Worm (Caenorhabditis elegans): ENCODE measurements around the gene F46G10.4.
A peak's percentile ranks its signal among the peaks of the same experiment; 100 is the strongest.

F46G10.4 gene

ce11 chrX:13337728-13338127 is 3.9 kb downstream of the F46G10.4 start, which contains the start of gene ptr-24:
TSS of gene ptr-24 (plus strand) at chrX:13338028.
- TF ChIP-seq bed-3 (GFP tag; optimal IDR thresholded peaks at IDR 0.05) (no peak), lin-32 (GFP tag; optimal IDR thresholded peaks at IDR 0.05) (no peak), ham-2 (GFP tag; optimal IDR thresholded peaks at IDR 0.05) (no peak), elt-3 (tag; optimal IDR thresholded peaks at IDR 0.05) (no peak), pha-4 (tag; optimal IDR thresholded peaks at IDR 0.05) (no peak), flh-1 (GFP tag; optimal IDR thresholded peaks at IDR 0.05) (no peak), ceh-43 (GFP tag; optimal IDR thresholded peaks at IDR 0.05) (no peak), blmp-1 (tag; optimal IDR thresholded peaks at IDR 0.05) (no peak), tbx-8 (GFP tag; optimal IDR thresholded peaks at IDR 0.05) (no peak), lsy-2 (tag; optimal IDR thresholded peaks at IDR 0.05) (no peak), M03D4.4 (tag; optimal IDR thresholded peaks at IDR 0.05) (no peak)

ce11 chrX:13339029-13339626 is 5.3 kb downstream of the F46G10.4 start:
- TF ChIP-seq unc-39 (tag; optimal IDR thresholded peaks at IDR 0.05) (no peak), unc-62 (GFP tag; optimal IDR thresholded peaks at IDR 0.05) (no peak), ztf-11 (tag; optimal IDR thresholded peaks at IDR 0.05) (no peak), ham-2 (GFP tag; optimal IDR thresholded peaks at IDR 0.05) (no peak), nhr-12 (tag; optimal IDR thresholded peaks at IDR 0.05) (no peak), M03D4.4 (tag; optimal IDR thresholded peaks at IDR 0.05) (no peak), lsy-2 (tag; optimal IDR thresholded peaks at IDR 0.05) (no peak), bed-3 (GFP tag; optimal IDR thresholded peaks at IDR 0.05) (no peak), lin-13 (tag; optimal IDR thresholded peaks at IDR 0.05) (no peak), nhr-28 (tag; optimal IDR thresholded peaks at IDR 0.05) (no peak), nhr-237 (tag; optimal IDR thresholded peaks at IDR 0.05) (no peak), elt-1 (tag; optimal IDR thresholded peaks at IDR 0.05; ENCODE audit: borderline replicate concordance, insufficient read depth) (no peak)

ce11 chrX:13340970-13341369 is 7.1 kb downstream of the F46G10.4 start:
- TF ChIP-seq hlh-1 (tag; optimal IDR thresholded peaks at IDR 0.05) (peak; percentile 48), ceh-39 (tag; optimal IDR thresholded peaks at IDR 0.05) (no peak), nhr-2 (tag; optimal IDR thresholded peaks at IDR 0.05) (no peak), unc-62 (GFP tag; optimal IDR thresholded peaks at IDR 0.05) (peak; percentile 6), unc-120 (tag; optimal IDR thresholded peaks at IDR 0.05; ENCODE audit: poor library complexity, severe bottlenecking) (peak; percentile 32)

- TF ChIP-seq ces-1 (GFP tag; optimal IDR thresholded peaks at IDR 0.05) (no peak), unc-120 (tag; optimal IDR thresholded peaks at IDR 0.05; ENCODE audit: poor library complexity, severe bottlenecking) (no peak), hlh-1 (tag; optimal IDR thresholded peaks at IDR 0.05) (no peak), mls-2 (tag; optimal IDR thresholded peaks at IDR 0.05) (no peak)
These were observed 8.0 kb downstream of the F46G10.4 start for ce11 chrX:13341853-13342252.

DNA sequence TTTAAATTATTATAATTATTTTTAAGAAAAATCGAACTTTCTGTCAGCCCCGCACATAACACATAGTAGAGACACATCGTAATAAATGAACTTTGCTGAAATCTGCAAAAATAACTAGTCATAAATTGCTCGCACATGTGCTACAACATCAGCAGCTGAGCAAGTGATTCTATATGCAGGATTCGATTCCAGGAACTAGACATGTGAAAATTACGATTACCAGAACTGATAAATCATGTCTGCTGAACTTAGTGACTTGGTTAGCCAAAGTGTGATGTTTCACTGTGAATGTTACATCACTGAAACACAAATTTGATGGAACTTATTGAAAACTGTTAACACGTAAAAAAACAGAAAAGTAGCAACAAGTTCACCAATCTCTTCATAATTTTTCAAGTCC is 13.4 kb downstream of the F46G10.4 start:
- no peak for TF ChIP-seq ham-2 (GFP tag; optimal IDR thresholded peaks at IDR 0.05)
- no peak for TF ChIP-seq nhr-2 (tag; optimal IDR thresholded peaks at IDR 0.05)
- TF ChIP-seq blmp-1 (tag; optimal IDR thresholded peaks at IDR 0.05), result no peak
- TF ChIP-seq nhr-12 (tag; optimal IDR thresholded peaks at IDR 0.05), result no peak

DNA sequence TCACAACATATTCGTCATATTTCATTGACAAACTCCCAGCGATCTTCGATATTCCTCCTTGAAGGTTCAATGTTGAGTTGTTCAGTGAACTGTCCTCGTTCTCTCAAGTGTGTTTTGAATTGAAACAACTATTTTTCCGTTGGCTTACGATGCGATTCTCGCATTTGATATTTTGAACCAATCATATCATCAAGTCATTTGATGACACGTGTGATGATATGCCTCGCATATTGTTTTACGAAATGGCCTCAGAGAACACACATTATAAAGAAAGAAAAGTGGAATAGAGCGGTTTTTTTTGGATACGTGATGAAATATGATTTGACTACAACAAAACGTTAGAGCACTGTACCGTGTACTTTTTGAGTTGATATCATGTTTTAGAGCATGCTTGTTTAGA is 14.6 kb downstream of the F46G10.4 start:
- TF ChIP-seq hlh-1 (tag; optimal IDR thresholded peaks at IDR 0.05) (no peak), flh-1 (GFP tag; optimal IDR thresholded peaks at IDR 0.05) (no peak), elt-1 (tag; optimal IDR thresholded peaks at IDR 0.05; ENCODE audit: borderline replicate concordance, insufficient read depth) (no peak), elt-3 (tag; optimal IDR thresholded peaks at IDR 0.05) (no peak), ham-2 (GFP tag; optimal IDR thresholded peaks at IDR 0.05) (no peak), nhr-2 (tag; optimal IDR thresholded peaks at IDR 0.05) (no peak), lin-32 (GFP tag; optimal IDR thresholded peaks at IDR 0.05) (no peak)

ce11 chrX:13349230-13350122 is 15.6 kb downstream of the F46G10.4 start:
- TF ChIP-seq hlh-1 (tag; optimal IDR thresholded peaks at IDR 0.05) (no peak), lin-32 (GFP tag; optimal IDR thresholded peaks at IDR 0.05) (no peak), M03D4.4 (tag; optimal IDR thresholded peaks at IDR 0.05) (no peak), nhr-2 (tag; optimal IDR thresholded peaks at IDR 0.05) (no peak), nhr-12 (tag; optimal IDR thresholded peaks at IDR 0.05) (no peak), snpc-4 (tag; optimal IDR thresholded peaks at IDR 0.05) (no peak), ceh-39 (tag; optimal IDR thresholded peaks at IDR 0.05) (no peak), unc-39 (tag; optimal IDR thresholded peaks at IDR 0.05) (no peak), mep-1 (tag; optimal IDR thresholded peaks at IDR 0.05) (no peak)
